Worm (Caenorhabditis elegans): Measurements from ENCODE around the gene spe-41.
A peak's percentile ranks its signal among the peaks of the same experiment; 100 is the strongest.

Gene spe-41

ce11 chrIII:3482291-3482690 lies 38.3 kb upstream of the spe-41 start, which contains the start of gene C34C12.6:
Gene C34C12.6, plus strand, starts transcription at chrIII:3482591.
- TF ChIP-seq sptf-1 (tag; optimal IDR thresholded peaks at IDR 0.05) (no peak), nhr-2 (tag; optimal IDR thresholded peaks at IDR 0.05) (no peak), unc-62 (GFP tag; optimal IDR thresholded peaks at IDR 0.05) (no peak), elt-3 (tag; optimal IDR thresholded peaks at IDR 0.05) (no peak), ham-2 (GFP tag; optimal IDR thresholded peaks at IDR 0.05) (no peak), snpc-4 (tag; optimal IDR thresholded peaks at IDR 0.05) (no peak), hlh-1 (tag; optimal IDR thresholded peaks at IDR 0.05) (no peak), ceh-83 (GFP tag; optimal IDR thresholded peaks at IDR 0.05) (no peak), flh-1 (GFP tag; optimal IDR thresholded peaks at IDR 0.05) (no peak), zip-8 (tag; optimal IDR thresholded peaks at IDR 0.05) (no peak), bed-3 (GFP tag; optimal IDR thresholded peaks at IDR 0.05) (no peak), sem-2 (GFP tag; optimal IDR thresholded peaks at IDR 0.05) (no peak), blmp-1 (tag; optimal IDR thresholded peaks at IDR 0.05) (no peak), lin-13 (tag; optimal IDR thresholded peaks at IDR 0.05) (no peak), nhr-76 (tag; optimal IDR thresholded peaks at IDR 0.05) (no peak), ztf-11 (tag; optimal IDR thresholded peaks at IDR 0.05) (no peak), ceh-39 (tag; optimal IDR thresholded peaks at IDR 0.05) (no peak), ceh-43 (GFP tag; optimal IDR thresholded peaks at IDR 0.05) (no peak)

- TF ChIP-seq unc-120 (tag; optimal IDR thresholded peaks at IDR 0.05; ENCODE audit: poor library complexity, severe bottlenecking) (no peak), flh-1 (GFP tag; optimal IDR thresholded peaks at IDR 0.05) (no peak), lin-32 (GFP tag; optimal IDR thresholded peaks at IDR 0.05) (no peak), ceh-83 (GFP tag; optimal IDR thresholded peaks at IDR 0.05) (no peak), nhr-237 (tag; optimal IDR thresholded peaks at IDR 0.05) (no peak), ceh-39 (tag; optimal IDR thresholded peaks at IDR 0.05) (no peak), elt-3 (tag; optimal IDR thresholded peaks at IDR 0.05) (no peak), lin-13 (tag; optimal IDR thresholded peaks at IDR 0.05) (no peak), sem-2 (GFP tag; optimal IDR thresholded peaks at IDR 0.05) (no peak), nhr-2 (tag; optimal IDR thresholded peaks at IDR 0.05) (no peak), tbx-8 (GFP tag; optimal IDR thresholded peaks at IDR 0.05) (no peak), unc-39 (tag; optimal IDR thresholded peaks at IDR 0.05) (no peak), snpc-4 (tag; optimal IDR thresholded peaks at IDR 0.05) (no peak), ham-2 (GFP tag; optimal IDR thresholded peaks at IDR 0.05) (no peak)
Observed at ce11 chrIII:3480950-3481349, 36.9 kb upstream of the spe-41 start.

- TF ChIP-seq sem-2 (GFP tag; optimal IDR thresholded peaks at IDR 0.05) (no peak), tbx-8 (GFP tag; optimal IDR thresholded peaks at IDR 0.05) (peak; percentile 9)
Observed at ce11 chrIII:3480236-3480635, 36.2 kb upstream of the spe-41 start.

ce11 chrIII:3478795-3479398 lies 34.9 kb upstream of the spe-41 start:
- no peak for TF ChIP-seq ztf-11 (tag; optimal IDR thresholded peaks at IDR 0.05)
- no peak for TF ChIP-seq blmp-1 (tag; optimal IDR thresholded peaks at IDR 0.05)
- TF ChIP-seq elt-1 (tag; optimal IDR thresholded peaks at IDR 0.05; ENCODE audit: borderline replicate concordance, insufficient read depth), result peak; percentile 89
- no peak for TF ChIP-seq flh-1 (GFP tag; optimal IDR thresholded peaks at IDR 0.05)
- no peak for TF ChIP-seq tbx-8 (GFP tag; optimal IDR thresholded peaks at IDR 0.05)
- TF ChIP-seq unc-39 (tag; optimal IDR thresholded peaks at IDR 0.05), result no peak
- no peak for TF ChIP-seq bed-3 (GFP tag; optimal IDR thresholded peaks at IDR 0.05)
- TF ChIP-seq hlh-1 (tag; optimal IDR thresholded peaks at IDR 0.05), result no peak
- no peak for TF ChIP-seq mep-1 (tag; optimal IDR thresholded peaks at IDR 0.05)

ce11 chrIII:3477375-3477774 lies 33.4 kb upstream of the spe-41 start:
- TF ChIP-seq cnd-1 (tag; optimal IDR thresholded peaks at IDR 0.05) (no peak), nhr-237 (tag; optimal IDR thresholded peaks at IDR 0.05) (no peak), snpc-4 (tag; optimal IDR thresholded peaks at IDR 0.05) (no peak), ceh-43 (GFP tag; optimal IDR thresholded peaks at IDR 0.05) (no peak), nhr-28 (tag; optimal IDR thresholded peaks at IDR 0.05) (no peak)

- TF ChIP-seq hlh-1 (tag; optimal IDR thresholded peaks at IDR 0.05) (no peak), lin-13 (tag; optimal IDR thresholded peaks at IDR 0.05) (no peak), ces-1 (GFP tag; optimal IDR thresholded peaks at IDR 0.05) (peak; percentile 31), tbx-8 (GFP tag; optimal IDR thresholded peaks at IDR 0.05) (peak; percentile 73), mep-1 (tag; optimal IDR thresholded peaks at IDR 0.05) (no peak), mls-2 (tag; optimal IDR thresholded peaks at IDR 0.05) (peak; percentile 29), bed-3 (GFP tag; optimal IDR thresholded peaks at IDR 0.05) (peak; percentile 61), ham-2 (GFP tag; optimal IDR thresholded peaks at IDR 0.05) (no peak), flh-1 (GFP tag; optimal IDR thresholded peaks at IDR 0.05) (no peak), lsy-2 (tag; optimal IDR thresholded peaks at IDR 0.05) (no peak), sem-2 (GFP tag; optimal IDR thresholded peaks at IDR 0.05) (peak; percentile 10), sptf-1 (tag; optimal IDR thresholded peaks at IDR 0.05) (peak; percentile 66), ceh-39 (tag; optimal IDR thresholded peaks at IDR 0.05) (no peak), cnd-1 (tag; optimal IDR thresholded peaks at IDR 0.05) (peak; percentile 22), ztf-11 (tag; optimal IDR thresholded peaks at IDR 0.05) (no peak), lin-32 (GFP tag; optimal IDR thresholded peaks at IDR 0.05) (peak; percentile 35), pha-4 (tag; optimal IDR thresholded peaks at IDR 0.05) (no peak)
Observed at ce11 chrIII:3476245-3476644, 32.2 kb upstream of the spe-41 start.
